Fruit fly (Drosophila melanogaster) whole organism, adult: Measurements from ENCODE around the gene CG5050.

Experiments
- CG11617 ChIP-seq: fragments of 200-800 bp; sonication (Bioruptor generic); optimal IDR thresholded peaks from 2 replicates; lab custom pipeline; 2017; ENCODE audit warnings: mild to moderate bottlenecking, missing biosample characterization, missing genetic modification reagents, missing genetic modification characterization
- CG12768 ChIP-seq: fragments of 200-800 bp; sonication (Bioruptor generic); optimal IDR thresholded peaks from 2 replicates; lab custom pipeline; 2017; ENCODE audit warnings: missing biosample characterization, missing genetic modification characterization, mild to moderate bottlenecking, moderate library complexity, missing genetic modification reagents
- CG14711 ChIP-seq: fragments of 200-800 bp; sonication (Bioruptor generic); optimal IDR thresholded peaks from 2 replicates; lab custom pipeline; 2018; ENCODE audit warnings: missing biosample characterization, mild to moderate bottlenecking, missing genetic modification characterization, moderate library complexity
- CG1620 ChIP-seq: fragments of 200-800 bp; sonication (Bioruptor generic); optimal IDR thresholded peaks from 2 replicates; lab custom pipeline; 2016; ENCODE audit warnings: missing biosample characterization, missing genetic modification characterization
- CG33017 ChIP-seq: fragments of 200-800 bp; sonication (Bioruptor generic); optimal IDR thresholded peaks from 2 replicates; lab custom pipeline; 2018; ENCODE audit warnings: missing biosample characterization, mild to moderate bottlenecking, missing genetic modification characterization, moderate library complexity
- CG5204 ChIP-seq: fragments of 200-800 bp; sonication (Bioruptor generic); optimal IDR thresholded peaks from 2 replicates; lab custom pipeline; 2016; ENCODE audit warnings: missing biosample characterization, missing genetic modification characterization
- CG7045 ChIP-seq: fragments of 200-800 bp; sonication (Bioruptor generic); optimal IDR thresholded peaks from 2 replicates; lab custom pipeline; 2017; ENCODE audit warnings: missing biosample characterization, mild to moderate bottlenecking, missing genetic modification characterization
- CG7101 ChIP-seq: fragments of 200-800 bp; sonication (Bioruptor generic); optimal IDR thresholded peaks from 2 replicates; lab custom pipeline; 2018; ENCODE audit warnings: missing biosample characterization, mild to moderate bottlenecking, missing genetic modification characterization, moderate library complexity
- Clk ChIP-seq: fragments of 200-800 bp; sonication (Bioruptor generic); optimal IDR thresholded peaks from 2 replicates; lab custom pipeline; 2017; ENCODE audit warnings: missing biosample characterization, missing genetic modification characterization
- Hr96 ChIP-seq: fragments of 200-800 bp; sonication (Bioruptor generic); optimal IDR thresholded peaks from 2 replicates; lab custom pipeline; 2016; ENCODE audit warnings: missing biosample characterization, missing genetic modification characterization
- Mnt ChIP-seq: fragments of 200-800 bp; sonication (Bioruptor generic); optimal IDR thresholded peaks from 2 replicates; lab custom pipeline; 2016; ENCODE audit warnings: missing biosample characterization, mild to moderate bottlenecking, missing genetic modification characterization
- bab1 ChIP-seq: fragments of 200-800 bp; sonication (Bioruptor generic); optimal IDR thresholded peaks from 3 replicates; lab custom pipeline; 2019; ENCODE audit warnings: missing biosample characterization, mild to moderate bottlenecking, missing genetic modification characterization, moderate library complexity
- cic ChIP-seq: fragments of 200-800 bp; sonication (Bioruptor generic); optimal IDR thresholded peaks from 2 replicates; lab custom pipeline; 2017; ENCODE audit warnings: missing biosample characterization, mild to moderate bottlenecking, missing genetic modification characterization, moderate library complexity
- cnc ChIP-seq, 2 experiments: fragments of >200 bp; optimal IDR thresholded peaks; 2 replicates each; lab custom pipeline; 2017
- kay ChIP-seq: fragments of 200-800 bp; sonication (Bioruptor generic); peaks from one replicate; lab custom pipeline; 2016; ENCODE audit warnings: missing biosample characterization, missing genetic modification characterization, borderline replicate concordance
- ovo ChIP-seq: fragments of 200-800 bp; sonication (Bioruptor generic); optimal IDR thresholded peaks from 2 replicates; lab custom pipeline; 2016; ENCODE audit warnings: missing biosample characterization, missing genetic modification characterization
- pad ChIP-seq: fragments of 200-800 bp; sonication (Bioruptor generic); optimal IDR thresholded peaks from 3 replicates; lab custom pipeline; 2017; ENCODE audit warnings: missing biosample characterization, missing genetic modification characterization, mild to moderate bottlenecking, moderate library complexity, missing genetic modification reagents
- tj ChIP-seq: fragments of 200-800 bp; sonication (Bioruptor generic); optimal IDR thresholded peaks from 3 replicates; lab custom pipeline; 2017; ENCODE audit warnings: missing biosample characterization, mild to moderate bottlenecking, missing genetic modification characterization, moderate library complexity
- toe ChIP-seq: fragments of 200-800 bp; sonication (Bioruptor generic); optimal IDR thresholded peaks from 2 replicates; lab custom pipeline; 2016; ENCODE audit warnings: missing biosample characterization, missing genetic modification characterization

The CG5050 gene

dm6 chr2L:17465915-17466677, 13.4 kb downstream of the CG5050 start:
- no peak for TF ChIP-seq CG12768 (GFP tag; lab: Kevin White, UChicago)
- TF ChIP-seq CG11617 (GFP tag; lab: Kevin White, UChicago): no peak
- TF ChIP-seq toe (GFP tag; lab: Kevin White, UChicago): peak; percentile 21
- no peak for TF ChIP-seq tj (GFP tag; lab: Kevin White, UChicago)
- peak; percentile 61 for TF ChIP-seq CG7045 (GFP tag; lab: Kevin White, UChicago)
- peak; percentile 23 for TF ChIP-seq CG7101 (tag; lab: Kevin White, UChicago)
- TF ChIP-seq kay (GFP tag; lab: Kevin White, UChicago): peak; percentile 30
- peak; percentile 37 for TF ChIP-seq Hr96 (GFP tag; lab: Kevin White, UChicago)

dm6 chr2L:17466950-17467349, 14.2 kb downstream of the CG5050 start:
- no peak for TF ChIP-seq cnc (optimal IDR thresholded peaks at IDR 0.05; lab: Kevin White, UChicago)
- TF ChIP-seq Mnt (GFP tag; lab: Kevin White, UChicago): no peak
- TF ChIP-seq toe (GFP tag; lab: Kevin White, UChicago): no peak
- no peak for TF ChIP-seq bab1
- TF ChIP-seq kay (GFP tag; lab: Kevin White, UChicago): no peak
- TF ChIP-seq CG1620 (GFP tag; lab: Kevin White, UChicago): no peak
- no peak for TF ChIP-seq cic (GFP tag; lab: Kevin White, UChicago)
- TF ChIP-seq CG12768 (GFP tag; lab: Kevin White, UChicago): no peak
- TF ChIP-seq CG7045 (GFP tag; lab: Kevin White, UChicago): no peak
- TF ChIP-seq CG7101 (tag; lab: Kevin White, UChicago): no peak
- TF ChIP-seq pad (GFP tag; lab: Kevin White, UChicago): no peak
- TF ChIP-seq ovo (GFP tag; lab: Kevin White, UChicago): no peak
- TF ChIP-seq CG14711 (tag; lab: Kevin White, UChicago): no peak
- no peak for TF ChIP-seq CG33017 (tag; lab: Kevin White, UChicago)
- TF ChIP-seq CG5204 (GFP tag; lab: Kevin White, UChicago): no peak
- TF ChIP-seq CG11617 (GFP tag; lab: Kevin White, UChicago): no peak
- no peak for TF ChIP-seq Hr96 (GFP tag; lab: Kevin White, UChicago)
- TF ChIP-seq Clk (GFP tag; lab: Kevin White, UChicago): no peak

dm6 chr2L:17470630-17471029, 17.9 kb downstream of the CG5050 start:
- TF ChIP-seq CG7101 (tag; lab: Kevin White, UChicago) (no peak), CG1620 (GFP tag; lab: Kevin White, UChicago) (no peak), tj (GFP tag; lab: Kevin White, UChicago) (no peak), pad (GFP tag; lab: Kevin White, UChicago) (no peak)

- TF ChIP-seq Clk (GFP tag; lab: Kevin White, UChicago) (no peak), toe (GFP tag; lab: Kevin White, UChicago) (no peak), ovo (GFP tag; lab: Kevin White, UChicago) (no peak), CG33017 (tag; lab: Kevin White, UChicago) (no peak), CG7045 (GFP tag; lab: Kevin White, UChicago) (no peak), kay (GFP tag; lab: Kevin White, UChicago) (no peak), CG1620 (GFP tag; lab: Kevin White, UChicago) (no peak), Hr96 (GFP tag; lab: Kevin White, UChicago) (no peak), CG11617 (GFP tag; lab: Kevin White, UChicago) (no peak), CG12768 (GFP tag; lab: Kevin White, UChicago) (no peak), cnc (optimal IDR thresholded peaks at IDR 0.05; lab: Kevin White, UChicago) (no peak), bab1 (no peak)
These were observed 18.8 kb downstream of the CG5050 start, which contains the start of gene Sgt for dm6 chr2L:17471524-17471923. Gene Sgt (plus strand): TSS chr2L:17471603.

- no peak for TF ChIP-seq Hr96 (GFP tag; lab: Kevin White, UChicago)
- peak; percentile 40 for TF ChIP-seq ovo (GFP tag; lab: Kevin White, UChicago)
- TF ChIP-seq toe (GFP tag; lab: Kevin White, UChicago): no peak
- peak; percentile 4 for TF ChIP-seq CG7045 (GFP tag; lab: Kevin White, UChicago)
- no peak for TF ChIP-seq Clk (GFP tag; lab: Kevin White, UChicago)
- no peak for TF ChIP-seq cic (GFP tag; lab: Kevin White, UChicago)
- peak; percentile 54 for TF ChIP-seq CG12768 (GFP tag; lab: Kevin White, UChicago)
- peak; percentile 37 for TF ChIP-seq pad (GFP tag; lab: Kevin White, UChicago)
- TF ChIP-seq tj (GFP tag; lab: Kevin White, UChicago): peak; percentile 4
- TF ChIP-seq bab1: peak; percentile 38
- no peak for TF ChIP-seq Mnt (GFP tag; lab: Kevin White, UChicago)
- TF ChIP-seq CG33017 (tag; lab: Kevin White, UChicago): no peak
- TF ChIP-seq CG11617 (GFP tag; lab: Kevin White, UChicago): peak; percentile 36
- no peak for TF ChIP-seq cnc (optimal IDR thresholded peaks at IDR 0.05; lab: Kevin White, UChicago)
- TF ChIP-seq CG1620 (GFP tag; lab: Kevin White, UChicago): no peak
- TF ChIP-seq CG14711 (tag; lab: Kevin White, UChicago): peak; percentile 6
These were observed 20.1 kb downstream of the CG5050 start, which contains the start of gene BicD for dm6 chr2L:17472582-17473524. Gene BicD (minus strand): TSS chr2L:17473215.
